Worm (Caenorhabditis elegans): ENCODE measurements around the gene F42A10.6.

- TF ChIP-seq W03F9.2 (tag; optimal IDR thresholded peaks at IDR 0.05) (no peak), dao-5 (tag; optimal IDR thresholded peaks at IDR 0.05) (no peak)
Observed at ce11 chrIII:6139328-6139727, 37.3 kb downstream of the F42A10.6 start.

All from whole organism, L4/young adult.